Worm (Caenorhabditis elegans): ENCODE results near the gene T23G7.3.

T23G7.3 gene

DNA sequence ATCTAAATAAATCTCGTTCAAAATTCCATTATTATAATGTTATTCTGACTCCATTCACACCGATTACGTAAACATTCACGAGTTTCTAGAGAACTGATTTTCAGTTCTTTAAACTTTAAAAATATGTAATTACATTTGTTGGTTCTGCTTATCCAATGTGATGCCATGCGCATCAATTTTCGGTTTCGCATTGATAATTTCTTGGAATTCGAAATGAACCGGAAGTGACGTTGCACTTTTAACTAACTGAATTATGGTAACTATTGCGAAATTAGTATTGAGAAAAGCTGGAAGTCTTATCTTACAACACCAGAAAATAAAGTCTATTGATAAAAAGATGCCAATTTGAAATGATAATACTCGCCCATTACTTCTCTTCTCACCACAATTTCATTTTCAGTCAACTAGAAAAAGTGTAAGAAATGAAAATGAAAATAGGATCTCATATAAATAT is 49.8 kb downstream of the T23G7.3 start:
- TF ChIP-seq nhr-28 (tag; optimal IDR thresholded peaks at IDR 0.05) (no peak), tbx-8 (GFP tag; optimal IDR thresholded peaks at IDR 0.05) (no peak), flh-1 (GFP tag; optimal IDR thresholded peaks at IDR 0.05) (no peak), snpc-4 (tag; optimal IDR thresholded peaks at IDR 0.05) (no peak), nhr-76 (tag; optimal IDR thresholded peaks at IDR 0.05) (no peak), ceh-83 (GFP tag; optimal IDR thresholded peaks at IDR 0.05) (no peak), unc-62 (GFP tag; optimal IDR thresholded peaks at IDR 0.05) (no peak), nhr-237 (tag; optimal IDR thresholded peaks at IDR 0.05) (no peak), mep-1 (tag; optimal IDR thresholded peaks at IDR 0.05) (no peak), hlh-1 (tag; optimal IDR thresholded peaks at IDR 0.05) (no peak), lsy-2 (tag; optimal IDR thresholded peaks at IDR 0.05) (no peak), cnd-1 (tag; optimal IDR thresholded peaks at IDR 0.05) (no peak), unc-39 (tag; optimal IDR thresholded peaks at IDR 0.05) (no peak), pha-4 (tag; optimal IDR thresholded peaks at IDR 0.05) (no peak), ztf-11 (tag; optimal IDR thresholded peaks at IDR 0.05) (no peak)

DNA sequence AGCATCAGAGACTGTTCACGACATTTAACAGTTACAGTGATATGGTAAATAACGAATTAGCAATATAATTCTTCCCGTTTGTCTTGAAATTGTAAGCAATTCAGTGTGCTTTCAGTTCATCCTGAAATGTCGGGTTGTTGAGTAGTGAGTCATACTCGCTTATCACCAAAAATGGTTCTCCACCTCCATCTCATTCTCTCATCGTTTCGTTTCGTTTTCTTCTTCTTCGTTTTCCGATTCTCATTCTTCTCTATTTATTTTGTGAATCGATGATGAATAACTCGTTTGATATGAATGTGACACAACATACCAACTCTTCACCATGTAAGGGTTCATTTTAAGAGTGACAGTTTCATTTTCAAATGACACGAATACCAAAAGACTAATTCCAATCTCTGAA is 51.2 kb downstream of the T23G7.3 start:
- TF ChIP-seq nhr-2 (tag; optimal IDR thresholded peaks at IDR 0.05), result no peak
- TF ChIP-seq flh-1 (GFP tag; optimal IDR thresholded peaks at IDR 0.05), result no peak
- TF ChIP-seq ceh-83 (GFP tag; optimal IDR thresholded peaks at IDR 0.05), result no peak
- no peak for TF ChIP-seq mls-2 (tag; optimal IDR thresholded peaks at IDR 0.05)
- TF ChIP-seq lsy-2 (tag; optimal IDR thresholded peaks at IDR 0.05), result no peak
- TF ChIP-seq tbx-8 (GFP tag; optimal IDR thresholded peaks at IDR 0.05), result no peak
- TF ChIP-seq snpc-4 (tag; optimal IDR thresholded peaks at IDR 0.05), result no peak
- no peak for TF ChIP-seq cnd-1 (tag; optimal IDR thresholded peaks at IDR 0.05)
- TF ChIP-seq unc-39 (tag; optimal IDR thresholded peaks at IDR 0.05), result no peak
- no peak for TF ChIP-seq blmp-1 (tag; optimal IDR thresholded peaks at IDR 0.05)
- TF ChIP-seq nhr-76 (tag; optimal IDR thresholded peaks at IDR 0.05), result no peak
- no peak for TF ChIP-seq M03D4.4 (tag; optimal IDR thresholded peaks at IDR 0.05)

Data from whole organism, mixed stage, embryonic.